Fruit fly (Drosophila melanogaster) whole organism, embryonic: Measurements from ENCODE around the gene CG42554.
A peak's percentile ranks its signal among the peaks of the same experiment; 100 is the strongest.

Experiments
- Awh ChIP-seq: fragments of 200-800 bp; sonication (Bioruptor generic); IDR thresholded peaks from 2 replicates; pipeline ENCODE4, ENCODE4 v1.3.6; 2022; ENCODE audit warnings: missing biosample characterization, missing genetic modification characterization
- C15 ChIP-seq: fragments of 200-800 bp; sonication (Bioruptor generic); IDR thresholded peaks from 3 replicates; pipeline ENCODE4 v1.3.6; 2022; ENCODE audit warnings: missing biosample characterization, missing genetic modification characterization
- CG1024 ChIP-seq: fragments of 200-800 bp; sonication (Bioruptor generic); IDR thresholded peaks from 2 replicates; pipeline ENCODE4 v1.3.6; 2022; ENCODE audit warnings: missing biosample characterization, missing genetic modification characterization
- CG11695 ChIP-seq: fragments of 200-800 bp; sonication (Bioruptor generic); IDR thresholded peaks from 3 replicates; pipeline ENCODE4 v1.3.6; 2022; ENCODE audit warnings: missing biosample characterization, missing genetic modification characterization
- CG12391 ChIP-seq: fragments of 200-800 bp; sonication (Bioruptor generic); optimal IDR thresholded peaks from 3 replicates; lab custom pipeline; 2018; ENCODE audit warnings: missing biosample characterization, mild to moderate bottlenecking, missing genetic modification characterization, moderate library complexity
- CG13287 ChIP-seq: fragments of 200-800 bp; sonication (Bioruptor generic); IDR thresholded peaks from 2 replicates; pipeline ENCODE4 v1.3.6; 2022; ENCODE audit warnings: missing biosample characterization, missing genetic modification characterization; ENCODE audit not compliant: partially characterized antibody
- CG13296 ChIP-seq: fragments of 200-800 bp; sonication (Bioruptor generic); optimal IDR thresholded peaks from 3 replicates; lab custom pipeline; 2018; ENCODE audit warnings: missing biosample characterization, mild to moderate bottlenecking, missing genetic modification characterization
- CG13624 ChIP-seq: fragments of 200-800 bp; sonication (Bioruptor generic); optimal IDR thresholded peaks from 2 replicates; lab custom pipeline; 2016; ENCODE audit warnings: missing biosample characterization, missing genetic modification characterization
- CG14441 ChIP-seq: fragments of 200-800 bp; sonication (Bioruptor generic); IDR thresholded peaks from 2 replicates; pipeline ENCODE4 v1.3.6; 2022; ENCODE audit warnings: missing biosample characterization, missing genetic modification characterization
- CG14710 ChIP-seq: fragments of 200-800 bp; sonication (Bioruptor generic); optimal IDR thresholded peaks from 3 replicates; lab custom pipeline; 2019; ENCODE audit warnings: missing biosample characterization, mild to moderate bottlenecking, missing genetic modification characterization, moderate library complexity
- CG16863 ChIP-seq: fragments of 200-800 bp; sonication (Bioruptor generic); optimal IDR thresholded peaks from 3 replicates; lab custom pipeline; 2016; ENCODE audit warnings: missing biosample characterization, missing genetic modification characterization
- CG17568 ChIP-seq: fragments of 200-800 bp; sonication (Bioruptor generic); optimal IDR thresholded peaks from 2 replicates; lab custom pipeline; 2018; ENCODE audit warnings: missing biosample characterization, mild to moderate bottlenecking, missing genetic modification characterization, moderate library complexity
- CG18764 ChIP-seq: fragments of 200-800 bp; sonication (Bioruptor generic); optimal IDR thresholded peaks from 3 replicates; lab custom pipeline; 2016; ENCODE audit warnings: missing biosample characterization, missing genetic modification characterization
- CG2116 ChIP-seq: fragments of 200-800 bp; sonication (Bioruptor generic); optimal IDR thresholded peaks from 3 replicates; lab custom pipeline; 2018; ENCODE audit warnings: missing biosample characterization, mild to moderate bottlenecking, missing genetic modification characterization
- CG2712 ChIP-seq: fragments of 200-800 bp; optimal IDR thresholded peaks from 3 replicates; lab custom pipeline; 2019; ENCODE audit warnings: missing biosample characterization, mild to moderate bottlenecking, missing genetic modification characterization, moderate library complexity
- CG34422 ChIP-seq: fragments of 200-800 bp; sonication (Bioruptor generic); IDR thresholded peaks from 3 replicates; pipeline ENCODE4 v1.3.6; 2022; ENCODE audit warnings: missing biosample characterization, missing genetic modification characterization
- CG43689 ChIP-seq: fragments of 200-800 bp; sonication (Bioruptor generic); IDR thresholded peaks from 2 replicates; pipeline ENCODE4 v1.3.6; 2022; ENCODE audit warnings: missing biosample characterization, missing genetic modification characterization
- CTCF ChIP-seq: fragments of 200-800 bp; sonication (Bioruptor generic); optimal IDR thresholded peaks from 2 replicates; lab custom pipeline; 2017; ENCODE audit warnings: missing biosample characterization, mild to moderate bottlenecking, missing genetic modification characterization, moderate library complexity
- CrebB ChIP-seq: fragments of 200-800 bp; sonication (Bioruptor generic); optimal IDR thresholded peaks from 3 replicates; lab custom pipeline; 2018; ENCODE audit warnings: missing biosample characterization, mild to moderate bottlenecking, missing genetic modification characterization
- Dad ChIP-seq: fragments of 200-800 bp; sonication (Bioruptor generic); optimal IDR thresholded peaks from 3 replicates; lab custom pipeline; 2016; ENCODE audit warnings: missing biosample characterization, missing genetic modification characterization
- Deaf1 ChIP-seq: fragments of 200-800 bp; optimal IDR thresholded peaks from 3 replicates; lab custom pipeline; 2019; ENCODE audit warnings: missing biosample characterization, mild to moderate bottlenecking, missing genetic modification characterization, moderate library complexity
- Dfd ChIP-seq, 2 experiments: fragments of >200 bp; optimal IDR thresholded peaks; 2 replicates each; lab custom pipeline; 2017; ENCODE audit warnings: missing biosample characterization in 2 of 2, missing genetic modification characterization in 2 of 2
- Ets65A ChIP-seq: fragments of 200-800 bp; sonication (Bioruptor generic); peaks from one replicate; lab custom pipeline; 2016; ENCODE audit warnings: missing biosample characterization, missing genetic modification characterization
- HHEX ChIP-seq: fragments of 200-800 bp; sonication (Bioruptor generic); optimal IDR thresholded peaks from 3 replicates; lab custom pipeline; 2017; ENCODE audit warnings: missing biosample characterization, mild to moderate bottlenecking, missing genetic modification characterization, missing genetic modification reagents
- Hand ChIP-seq: fragments of 200-800 bp; sonication (Bioruptor generic); optimal IDR thresholded peaks from 2 replicates; lab custom pipeline; 2017; ENCODE audit warnings: mild to moderate bottlenecking, missing biosample characterization, missing genetic modification reagents, missing genetic modification characterization
- Hr51 ChIP-seq, 2 experiments: fragments of 200-800 bp; sonication (Bioruptor generic); optimal IDR thresholded peaks; 2 replicates in 1 of 2; 3 replicates in 1 of 2; lab custom pipeline; 2016 to 2018; ENCODE audit warnings: missing biosample characterization in 2 of 2, missing genetic modification characterization in 2 of 2, mild to moderate bottlenecking in 1 of 2, moderate library complexity in 1 of 2
- Kr ChIP-seq: fragments of 200-800 bp; sonication (Bioruptor generic); optimal IDR thresholded peaks from 2 replicates; lab custom pipeline; 2017; ENCODE audit warnings: missing biosample characterization, mild to moderate bottlenecking, missing genetic modification characterization
- Lim3 ChIP-seq: fragments of 200-800 bp; sonication (Bioruptor generic); IDR thresholded peaks from 2 replicates; pipeline ENCODE4 v1.3.6; 2022; ENCODE audit warnings: missing biosample characterization, missing genetic modification characterization
- Lpt ChIP-seq: fragments of >200 bp; optimal IDR thresholded peaks from 2 replicates; lab custom pipeline; 2018; ENCODE audit warnings: missing biosample characterization, missing genetic modification characterization
- Med ChIP-seq: fragments of 200-800 bp; sonication (Bioruptor generic); peaks from one replicate; lab custom pipeline; 2016; ENCODE audit warnings: missing biosample characterization, missing genetic modification characterization, mild to moderate bottlenecking, inconsistent platforms, moderate library complexity
- Mes4 ChIP-seq: fragments of 200-800 bp; sonication (Bioruptor generic); optimal IDR thresholded peaks from 2 replicates; lab custom pipeline; 2016; ENCODE audit warnings: missing biosample characterization, missing genetic modification characterization
- NC2β ChIP-seq: fragments of 200-800 bp; sonication (Bioruptor generic); optimal IDR thresholded peaks from 2 replicates; lab custom pipeline; 2016; ENCODE audit warnings: missing biosample characterization, missing genetic modification characterization
- Rx ChIP-seq: fragments of 200-800 bp; sonication (Bioruptor generic); IDR thresholded peaks from 2 replicates; pipeline ENCODE4 v1.3.6; 2022; ENCODE audit warnings: missing biosample characterization, missing genetic modification characterization
- Sox100B ChIP-seq: fragments of 200-800 bp; sonication (Bioruptor generic); optimal IDR thresholded peaks from 3 replicates; lab custom pipeline; 2018; ENCODE audit warnings: missing biosample characterization, mild to moderate bottlenecking, missing genetic modification characterization
- ap ChIP-seq: fragments of 200-800 bp; sonication (Bioruptor generic); IDR thresholded peaks from 2 replicates; pipeline ENCODE4 v1.3.6; 2022; ENCODE audit warnings: missing biosample characterization, missing genetic modification characterization
- ase ChIP-seq: fragments of 200-800 bp; sonication (Bioruptor generic); IDR thresholded peaks from 3 replicates; pipeline ENCODE4 v1.3.6; 2022; ENCODE audit warnings: missing biosample characterization, missing genetic modification characterization
- cato ChIP-seq: fragments of 200-800 bp; sonication (Bioruptor generic); optimal IDR thresholded peaks from 2 replicates; lab custom pipeline; 2016; ENCODE audit warnings: missing biosample characterization, missing genetic modification characterization, borderline replicate concordance
- corto ChIP-seq: fragments of 200-800 bp; sonication (Bioruptor generic); optimal IDR thresholded peaks from 2 replicates; lab custom pipeline; 2016; ENCODE audit warnings: missing biosample characterization, mild to moderate bottlenecking, missing genetic modification characterization, moderate library complexity
- da ChIP-seq: fragments of 200-800 bp; sonication (Bioruptor generic); optimal IDR thresholded peaks from 2 replicates; lab custom pipeline; 2016; ENCODE audit warnings: missing biosample characterization, missing genetic modification characterization
- dan ChIP-seq: fragments of 200-800 bp; sonication (Bioruptor generic); IDR thresholded peaks from 2 replicates; pipeline ENCODE4 v1.3.6; 2022; ENCODE audit warnings: missing biosample characterization, missing genetic modification characterization
- dimm ChIP-seq: fragments of 200-800 bp; sonication (Bioruptor generic); IDR thresholded peaks from 2 replicates; pipeline ENCODE4 v1.3.6; 2022; ENCODE audit warnings: missing biosample characterization, missing genetic modification characterization
- dm ChIP-seq: fragments of 200-800 bp; sonication (Bioruptor generic); optimal IDR thresholded peaks from 3 replicates; lab custom pipeline; 2016; ENCODE audit warnings: missing biosample characterization, missing genetic modification characterization
- dmrt11E ChIP-seq: fragments of 200-800 bp; sonication (Bioruptor generic); optimal IDR thresholded peaks from 3 replicates; lab custom pipeline; 2018; ENCODE audit warnings: missing biosample characterization, mild to moderate bottlenecking, missing genetic modification characterization, moderate library complexity
- dysf ChIP-seq: fragments of 200-800 bp; sonication (Bioruptor generic); IDR thresholded peaks from 3 replicates; pipeline ENCODE4 v1.3.6; 2022; ENCODE audit warnings: missing biosample characterization, missing genetic modification characterization
- fu2 ChIP-seq: fragments of 200-800 bp; sonication (Bioruptor generic); optimal IDR thresholded peaks from 2 replicates; lab custom pipeline; 2016; ENCODE audit warnings: missing biosample characterization, missing genetic modification characterization
- gsb ChIP-seq: fragments of 200-800 bp; sonication (Bioruptor generic); IDR thresholded peaks from 2 replicates; pipeline ENCODE4 v1.3.6; 2022; ENCODE audit warnings: missing biosample characterization, missing genetic modification characterization
- hb ChIP-seq: fragments of 200-800 bp; sonication (Bioruptor generic); IDR thresholded peaks from 3 replicates; pipeline ENCODE4 v1.3.6; 2022; ENCODE audit warnings: missing biosample characterization, missing genetic modification characterization; ENCODE audit not compliant: partially characterized antibody
- ken ChIP-seq: fragments of 200-800 bp; sonication (Bioruptor generic); IDR thresholded peaks from 3 replicates; pipeline ENCODE4 v1.3.6; 2022; ENCODE audit warnings: missing biosample characterization, missing genetic modification characterization
- pros ChIP-seq: fragments of 200-800 bp; sonication (Bioruptor generic); optimal IDR thresholded peaks from 3 replicates; lab custom pipeline; 2019; ENCODE audit warnings: missing biosample characterization, mild to moderate bottlenecking, missing genetic modification characterization, moderate library complexity
- trem ChIP-seq: fragments of 200-800 bp; optimal IDR thresholded peaks from 3 replicates; lab custom pipeline; 2019; ENCODE audit warnings: missing biosample characterization, mild to moderate bottlenecking, missing genetic modification characterization, moderate library complexity

Gene CG42554

DNA sequence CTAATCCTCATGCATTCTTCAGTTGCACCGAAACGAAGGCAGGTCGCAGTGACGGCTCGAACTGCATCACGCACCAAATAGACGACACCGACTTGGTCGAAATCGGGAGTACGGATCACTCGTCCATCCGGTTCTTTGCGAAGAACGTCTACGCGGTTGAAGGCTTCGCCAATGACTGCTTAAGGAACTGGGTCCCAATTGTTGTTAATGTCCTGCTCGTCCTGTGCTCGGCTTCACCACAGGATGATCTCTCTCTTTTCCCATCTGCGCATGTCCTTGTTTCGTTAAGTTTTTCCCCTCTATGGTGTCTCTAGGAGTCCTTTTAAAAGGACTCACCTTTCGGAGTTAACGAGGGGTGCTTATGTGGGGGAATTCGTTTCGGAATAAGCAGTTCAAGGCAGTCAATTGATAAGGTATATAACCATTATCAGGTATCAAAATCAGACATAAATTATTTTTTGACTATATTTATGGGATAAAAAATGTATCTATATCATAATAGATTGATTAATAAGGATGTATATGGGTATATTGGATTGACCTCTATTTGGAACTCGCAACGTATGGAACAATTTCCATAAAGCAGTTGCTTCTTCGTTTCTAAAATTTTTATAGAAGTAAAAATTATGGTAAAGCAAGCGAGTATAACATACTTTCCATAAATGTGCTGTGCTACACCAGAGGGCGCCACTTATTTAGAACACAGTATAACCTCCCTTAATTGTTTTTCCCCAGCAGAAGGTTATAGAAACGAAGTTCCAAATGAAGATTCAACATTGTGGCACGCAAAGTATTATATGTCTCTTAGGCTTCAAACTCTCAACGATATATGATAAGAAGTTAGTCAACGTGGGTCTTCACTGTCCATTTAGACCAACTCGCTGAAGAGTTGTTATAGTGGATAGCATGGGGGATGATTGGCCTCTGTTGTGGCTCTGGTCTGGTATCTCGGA is 21.9 kb downstream of the CG42554 start, which contains the start of gene dpr20 (continued):
- TF ChIP-seq Kr (GFP tag; lab: Kevin White, UChicago): no peak
- peak; percentile 53 for TF ChIP-seq NC2β (GFP tag; lab: Kevin White, UChicago)
- TF ChIP-seq CG14710 (tag; lab: Kevin White, UChicago): peak; percentile 19
- TF ChIP-seq ase (GFP tag; lab: Robert Waterston, UW): peak; percentile 87
- peak; percentile 76 for TF ChIP-seq ap
- peak; percentile 70 for TF ChIP-seq CG13296
- peak; percentile 67 for TF ChIP-seq Dad (GFP tag; lab: Kevin White, UChicago)
- no peak for TF ChIP-seq Sox100B (GFP tag; lab: Kevin White, UChicago)
- TF ChIP-seq trem (tag; lab: Kevin White, UChicago): no peak
- peak; percentile 76 for TF ChIP-seq CG13624 (GFP tag; lab: Kevin White, UChicago)
- TF ChIP-seq dmrt11E (tag; lab: Kevin White, UChicago): peak; percentile 43
- peak; percentile 86 for TF ChIP-seq CG34422 (GFP tag; lab: Robert Waterston, UW)
- no peak for TF ChIP-seq da
- TF ChIP-seq dysf: peak; percentile 91
- TF ChIP-seq hb: no peak
- no peak for TF ChIP-seq Lim3
- peak; percentile 90 for TF ChIP-seq CTCF (GFP tag; lab: Kevin White, UChicago)
- peak; percentile 98 for TF ChIP-seq Med (GFP tag; lab: Kevin White, UChicago)
- TF ChIP-seq Mes4 (GFP tag; lab: Kevin White, UChicago): no peak
- TF ChIP-seq CG17568 (GFP tag; lab: Kevin White, UChicago): peak; percentile 26
- no peak for TF ChIP-seq corto (GFP tag; lab: Kevin White, UChicago)
- TF ChIP-seq pros (GFP tag; lab: Kevin White, UChicago): peak; percentile 40
- TF ChIP-seq gsb (GFP tag; lab: Robert Waterston, UW): peak; percentile 83
- no peak for TF ChIP-seq Lpt (GFP tag; lab: Kevin White, UChicago)
- peak; percentile 88 for TF ChIP-seq ken
- TF ChIP-seq CG13287 (GFP tag; lab: Robert Waterston, UW): no peak
- TF ChIP-seq C15 (GFP tag; lab: Robert Waterston, UW): peak; percentile 77; the same call in 2 of the 3 replicates
- peak; percentile 52 for TF ChIP-seq CrebB (tag; lab: Kevin White, UChicago)
- TF ChIP-seq Dfd (GFP tag; optimal IDR thresholded peaks at IDR 0.05; lab: Kevin White, UChicago): no peak
- TF ChIP-seq Hr51 (GFP tag; optimal IDR thresholded peaks at IDR 0.05; lab: Kevin White, UChicago): peak; percentile 49 to 61
- TF ChIP-seq Awh: peak; percentile 88
- peak; percentile 32 for TF ChIP-seq CG18764 (GFP tag; lab: Kevin White, UChicago)
- peak; percentile 85 for TF ChIP-seq Rx
- TF ChIP-seq HHEX: peak; percentile 77
- TF ChIP-seq dimm: peak; percentile 66
- peak; percentile 90 for TF ChIP-seq Deaf1 (tag; lab: Kevin White, UChicago)
- TF ChIP-seq CG11695: peak; percentile 84
- TF ChIP-seq fu2 (GFP tag; lab: Kevin White, UChicago): peak; percentile 69
- TF ChIP-seq Hand (GFP tag; lab: Kevin White, UChicago): peak; percentile 63
- peak; percentile 80 for TF ChIP-seq CG43689
- no peak for TF ChIP-seq CG2116 (GFP tag; lab: Kevin White, UChicago)
- TF ChIP-seq cato: no peak
- TF ChIP-seq CG14441 (GFP tag; lab: Robert Waterston, UW): peak; percentile 87
- TF ChIP-seq CG1024 (GFP tag; lab: Robert Waterston, UW): peak; percentile 50
- TF ChIP-seq CG2712 (tag; lab: Kevin White, UChicago): peak; percentile 60
- TF ChIP-seq dm (GFP tag; lab: Kevin White, UChicago): peak; percentile 15
- TF ChIP-seq CG16863: peak; percentile 59
- peak; percentile 64 for TF ChIP-seq dan (GFP tag; lab: Robert Waterston, UW)
- TF ChIP-seq CG12391 (tag; lab: Kevin White, UChicago): peak; percentile 72
- TF ChIP-seq Ets65A (GFP tag; lab: Kevin White, UChicago): peak; percentile 96
